Worm (Caenorhabditis elegans) whole organism, L3 larva: Measurements from ENCODE around the gene Y39F10C.1.

ENCODE experiments used
- ceh-16 ChIP-seq: sonication (generic microtip); optimal IDR thresholded peaks from 2 replicates; lab custom pipeline; 2017; ENCODE audit warnings: missing biosample characterization, missing genetic modification characterization
- ceh-82 ChIP-seq: fragments of 150-350 bp; optimal IDR thresholded peaks from 2 replicates; lab custom pipeline; 2014; ENCODE audit warnings: missing biosample characterization, missing genetic modification characterization
- ceh-9 ChIP-seq: sonication (generic microtip); optimal IDR thresholded peaks from 2 replicates; lab custom pipeline; 2018; ENCODE audit warnings: missing biosample characterization, missing genetic modification characterization
- elt-3 ChIP-seq, 3 experiments: fragments of 150-350 bp in 1 of 3; sonication (generic microtip) in 2 of 3; optimal IDR thresholded peaks; 2 replicates in 2 of 3; 4 replicates in 1 of 3; lab custom pipeline; 2014 to 2017; ENCODE audit warnings: missing biosample characterization in 3 of 3, missing genetic modification characterization in 3 of 3
- fkh-10 ChIP-seq: sonication (generic microtip); optimal IDR thresholded peaks from 2 replicates; lab custom pipeline; 2017; ENCODE audit warnings: missing biosample characterization, missing genetic modification reagents, missing genetic modification characterization
- fos-1 ChIP-seq: fragments of 150-350 bp; optimal IDR thresholded peaks from 2 replicates; lab custom pipeline; 2014; ENCODE audit warnings: missing biosample characterization, missing genetic modification characterization
- nhr-23 ChIP-seq: fragments of 150-350 bp; optimal IDR thresholded peaks from 2 replicates; lab custom pipeline; 2014; ENCODE audit warnings: missing biosample characterization, missing genetic modification reagents, missing genetic modification characterization
- nhr-237 ChIP-seq: fragments of 150-350 bp; optimal IDR thresholded peaks from 2 replicates; lab custom pipeline; 2014; ENCODE audit warnings: missing biosample characterization, missing genetic modification characterization
- nhr-77 ChIP-seq: fragments of 150-350 bp; optimal IDR thresholded peaks from 2 replicates; lab custom pipeline; 2014; ENCODE audit warnings: missing biosample characterization, missing genetic modification characterization
- pha-4 ChIP-seq: fragments of 150-350 bp; optimal IDR thresholded peaks from 2 replicates; lab custom pipeline; 2014; ENCODE audit warnings: missing biosample characterization, missing genetic modification reagents, missing genetic modification characterization
- snpc-4 ChIP-seq: fragments of 150-350 bp; optimal IDR thresholded peaks from 2 replicates; lab custom pipeline; 2014; ENCODE audit warnings: missing biosample characterization, missing genetic modification characterization
- unc-39 ChIP-seq: sonication (generic microtip); optimal IDR thresholded peaks from 4 replicates; lab custom pipeline; 2017; ENCODE audit warnings: missing biosample characterization, missing genetic modification characterization
- unc-62 ChIP-seq: fragments of 150-350 bp; sonication (generic microtip); optimal IDR thresholded peaks from 4 replicates; lab custom pipeline; 2014; ENCODE audit warnings: missing biosample characterization, missing genetic modification reagents, missing genetic modification characterization
- ztf-11 ChIP-seq: fragments of 150-350 bp; optimal IDR thresholded peaks from 2 replicates; lab custom pipeline; 2014; ENCODE audit warnings: missing biosample characterization, missing genetic modification characterization

DNA sequence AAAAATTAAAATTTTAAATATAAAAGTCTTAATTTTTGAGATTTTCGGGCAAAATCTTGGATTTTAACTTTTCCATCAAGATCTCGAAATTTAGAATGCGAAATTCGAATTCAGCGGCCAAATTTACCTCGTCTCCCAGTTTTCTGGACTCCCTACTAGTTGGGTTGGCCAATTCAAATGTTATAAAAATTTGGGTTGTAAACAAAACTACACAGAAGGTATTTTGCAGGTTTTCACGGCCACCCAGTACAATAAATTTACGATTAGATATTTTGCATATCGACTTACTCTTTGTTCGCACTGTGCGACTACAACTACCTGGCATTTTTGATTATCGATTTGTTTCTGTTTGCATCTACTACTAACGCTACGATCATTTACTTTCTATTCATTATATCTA is 9.4 kb downstream of the Y39F10C.1 start, which contains the start of gene T02H6.5:
- TF ChIP-seq nhr-77 (tag; lab: Kevin White, UChicago) (no peak), ceh-82 (tag; lab: Kevin White, UChicago) (no peak), ceh-16 (tag; lab: Kevin White, UChicago) (no peak), pha-4 (tag; lab: Kevin White, UChicago) (no peak), snpc-4 (tag; lab: Kevin White, UChicago) (no peak), ztf-11 (no peak), nhr-23 (tag; lab: Kevin White, UChicago) (no peak), nhr-237 (tag; lab: Kevin White, UChicago) (no peak), elt-3 (tag; optimal IDR thresholded peaks at IDR 0.05; lab: Kevin White, UChicago) (no peak), unc-39 (tag; lab: Kevin White, UChicago) (no peak), fos-1 (tag; lab: Kevin White, UChicago) (no peak), ceh-9 (tag; lab: Kevin White, UChicago) (no peak), fkh-10 (GFP tag; lab: Kevin White, UChicago) (no peak), unc-62 (GFP tag; lab: Kevin White, UChicago) (no peak)
